Worm (Caenorhabditis elegans) whole organism, young adult: Measurements from ENCODE around the gene T27F7.12.

Experiments used
- B0336.3 ChIP-seq: fragments of 200-800 bp; sonication (Bioruptor generic); IDR thresholded peaks from 2 replicates; pipeline ENCODE4 v1.3.6; 2022; ENCODE audit warnings: missing genetic modification characterization, missing compliant biosample characterization
- F10E7.11 ChIP-seq: sonication (generic microtip); optimal IDR thresholded peaks from 2 replicates; lab custom pipeline; 2017; ENCODE audit warnings: mild to moderate bottlenecking, missing genetic modification characterization, moderate library complexity, missing compliant biosample characterization
- F37B4.10 ChIP-seq: fragments of 200-800 bp; sonication (Bioruptor generic); IDR thresholded peaks from 2 replicates; pipeline ENCODE4 v1.3.6; 2022; ENCODE audit warnings: missing genetic modification characterization, missing compliant biosample characterization
- F39B2.1 ChIP-seq: fragments of 200-800 bp; sonication (Bioruptor generic); IDR thresholded peaks from 2 replicates; pipeline ENCODE4 v1.3.6; 2022; ENCODE audit warnings: missing genetic modification reagents, missing genetic modification characterization, missing compliant biosample characterization
- F49E8.2 ChIP-seq: sonication (generic microtip); optimal IDR thresholded peaks from 3 replicates; lab custom pipeline; 2017; ENCODE audit warnings: missing genetic modification characterization, mild to moderate bottlenecking, missing compliant biosample characterization, antibody characterized with exemption, moderate library complexity; ENCODE audit not compliant: insufficient read depth
- T26A5.8 ChIP-seq: sonication (generic microtip); optimal IDR thresholded peaks from 2 replicates; lab custom pipeline; 2016; ENCODE audit warnings: missing genetic modification characterization, missing compliant biosample characterization
- Y53G8AR.9 ChIP-seq: fragments of 200-800 bp; sonication (Bioruptor generic); conservative IDR thresholded peaks from 2 replicates; pipeline ENCODE4 v1.3.6; 2022; ENCODE audit warnings: missing genetic modification reagents, missing genetic modification characterization, missing compliant biosample characterization
- Y56A3A.18 ChIP-seq: fragments of 200-800 bp; sonication (Bioruptor generic); IDR thresholded peaks from 2 replicates; pipeline ENCODE4 v1.3.6; 2022; ENCODE audit warnings: missing genetic modification reagents, missing genetic modification characterization, missing compliant biosample characterization
- Y95B8A.8 ChIP-seq: fragments of 200-800 bp; sonication (Bioruptor generic); IDR thresholded peaks from 2 replicates; pipeline ENCODE4 v1.3.6; 2022; ENCODE audit warnings: missing genetic modification reagents, missing genetic modification characterization, missing compliant biosample characterization
- ZK185.1 ChIP-seq: sonication (generic microtip); optimal IDR thresholded peaks from 2 replicates; lab custom pipeline; 2016; ENCODE audit warnings: mild to moderate bottlenecking, missing genetic modification characterization, missing compliant biosample characterization; ENCODE audit not compliant: poor library complexity, severe bottlenecking
- aptf-2 ChIP-seq: fragments of 200-800 bp; sonication (Bioruptor generic); conservative IDR thresholded peaks from 2 replicates; pipeline ENCODE4 v1.3.6; 2022; ENCODE audit warnings: missing genetic modification reagents, missing genetic modification characterization, missing compliant biosample characterization
- attf-5 ChIP-seq: fragments of 200-800 bp; sonication (Bioruptor generic); optimal IDR thresholded peaks from 2 replicates; lab custom pipeline; 2018; ENCODE audit warnings: mild to moderate bottlenecking, missing genetic modification characterization, missing compliant biosample characterization
- ccch-3 ChIP-seq: fragments of 200-800 bp; sonication (Bioruptor generic); optimal IDR thresholded peaks from 2 replicates; lab custom pipeline; 2018; ENCODE audit warnings: mild to moderate bottlenecking, missing genetic modification characterization, missing compliant biosample characterization
- ceh-100 ChIP-seq: fragments of 200-800 bp; sonication (Bioruptor generic); IDR thresholded peaks from 2 replicates; pipeline ENCODE4 v1.3.6; 2022; ENCODE audit warnings: missing genetic modification reagents, missing genetic modification characterization, missing compliant biosample characterization
- ceh-27 ChIP-seq: fragments of 200-800 bp; sonication (Bioruptor generic); optimal IDR thresholded peaks from 2 replicates; lab custom pipeline; 2018; ENCODE audit warnings: mild to moderate bottlenecking, missing genetic modification characterization, moderate library complexity, missing compliant biosample characterization
- ceh-91 ChIP-seq: fragments of 200-800 bp; sonication (Bioruptor generic); IDR thresholded peaks from 2 replicates; pipeline ENCODE4 v1.3.6; 2022; ENCODE audit warnings: missing genetic modification reagents, missing genetic modification characterization, missing compliant biosample characterization
- chd-7 ChIP-seq: sonication (generic microtip); optimal IDR thresholded peaks from 2 replicates; lab custom pipeline; 2016; ENCODE audit warnings: mild to moderate bottlenecking, missing genetic modification characterization, moderate library complexity, missing compliant biosample characterization
- efl-1 ChIP-seq: fragments of 150-350 bp; optimal IDR thresholded peaks from 2 replicates; lab custom pipeline; 2014; ENCODE audit warnings: missing biosample characterization, missing genetic modification reagents, missing genetic modification characterization
- ekl-4 ChIP-seq: fragments of 200-800 bp; sonication (Bioruptor generic); IDR thresholded peaks from 2 replicates; pipeline ENCODE4 v1.3.6; 2022; ENCODE audit warnings: missing genetic modification reagents, missing genetic modification characterization, missing compliant biosample characterization
- ets-4 ChIP-seq: fragments of 200-800 bp; sonication (Bioruptor generic); optimal IDR thresholded peaks from 2 replicates; lab custom pipeline; 2018; ENCODE audit warnings: mild to moderate bottlenecking, missing genetic modification characterization, missing compliant biosample characterization
- him-1 ChIP-seq: sonication (generic microtip); optimal IDR thresholded peaks from 2 replicates; lab custom pipeline; 2016; ENCODE audit warnings: missing genotype, missing genetic modification reagents, missing genetic modification characterization, missing compliant biosample characterization
- hlh-12 ChIP-seq: sonication (generic microtip); optimal IDR thresholded peaks from 2 replicates; lab custom pipeline; 2016; ENCODE audit warnings: missing genetic modification characterization, missing compliant biosample characterization
- hlh-26 ChIP-seq: fragments of 200-800 bp; sonication (Bioruptor generic); conservative IDR thresholded peaks from 2 replicates; pipeline ENCODE4 v1.3.6; 2022; ENCODE audit warnings: missing genetic modification reagents, missing genetic modification characterization, missing compliant biosample characterization
- hmg-1.2 ChIP-seq: fragments of 200-800 bp; sonication (Bioruptor generic); IDR thresholded peaks from 2 replicates; pipeline ENCODE4 v1.3.6; 2022; ENCODE audit warnings: missing genetic modification reagents, missing genetic modification characterization, missing compliant biosample characterization
- let-526 ChIP-seq: fragments of 200-800 bp; sonication (Bioruptor generic); IDR thresholded peaks from 2 replicates; pipeline ENCODE4 v1.3.6; 2022; ENCODE audit warnings: missing genetic modification reagents, missing genetic modification characterization, missing compliant biosample characterization
- let-607 ChIP-seq, 2 experiments: fragments of 200-800 bp in 1 of 2; sonication (Bioruptor generic) in 1 of 2; sonication (generic microtip) in 1 of 2; optimal IDR thresholded peaks; 2 replicates each; lab custom pipeline; 2016 to 2018; ENCODE audit warnings: mild to moderate bottlenecking in 2 of 2, missing compliant biosample characterization in 2 of 2, missing genetic modification characterization in 2 of 2, moderate library complexity in 2 of 2, missing genotype in 1 of 2
- lin-54 ChIP-seq: fragments of 200-800 bp; sonication (Bioruptor generic); optimal IDR thresholded peaks from 2 replicates; lab custom pipeline; 2018; ENCODE audit warnings: mild to moderate bottlenecking, missing genetic modification characterization, missing compliant biosample characterization
- lir-1 ChIP-seq: fragments of 200-800 bp; sonication (Bioruptor generic); conservative IDR thresholded peaks from 2 replicates; pipeline ENCODE4 v1.3.6; 2022; ENCODE audit warnings: missing genetic modification reagents, missing genetic modification characterization, missing compliant biosample characterization
- madf-10 ChIP-seq: sonication (generic microtip); optimal IDR thresholded peaks from 2 replicates; lab custom pipeline; 2016; ENCODE audit warnings: mild to moderate bottlenecking, missing genetic modification characterization, missing compliant biosample characterization
- madf-3 ChIP-seq: fragments of 200-800 bp; sonication (Bioruptor generic); IDR thresholded peaks from 2 replicates; pipeline ENCODE4 v1.3.6; 2022; ENCODE audit warnings: missing genetic modification reagents, missing genetic modification characterization, missing compliant biosample characterization
- mcd-1 ChIP-seq: fragments of 200-800 bp; sonication (Bioruptor generic); IDR thresholded peaks from 2 replicates; pipeline ENCODE4 v1.3.6; 2022; ENCODE audit warnings: missing genetic modification reagents, missing genetic modification characterization, missing compliant biosample characterization
- mel-28 ChIP-seq: sonication (generic microtip); optimal IDR thresholded peaks from 2 replicates; lab custom pipeline; 2016; ENCODE audit warnings: borderline replicate concordance, mild to moderate bottlenecking, missing genetic modification characterization, missing compliant biosample characterization
- nfya-1 ChIP-seq: sonication (generic microtip); optimal IDR thresholded peaks from 2 replicates; lab custom pipeline; 2017; ENCODE audit warnings: antibody characterized with exemption, missing compliant biosample characterization, missing genetic modification characterization, borderline replicate concordance; ENCODE audit not compliant: insufficient read depth
- nfya-2 ChIP-seq: fragments of 200-800 bp; sonication (Bioruptor generic); IDR thresholded peaks from 2 replicates; pipeline ENCODE4 v1.3.6; 2022; ENCODE audit warnings: missing genetic modification reagents, missing genetic modification characterization, missing compliant biosample characterization
- nfyb-1 ChIP-seq: fragments of 200-800 bp; sonication (Bioruptor generic); IDR thresholded peaks from 2 replicates; pipeline ENCODE4 v1.3.6; 2022; ENCODE audit warnings: missing genetic modification reagents, missing genetic modification characterization, missing compliant biosample characterization
- nhr-90 ChIP-seq: sonication (generic microtip); optimal IDR thresholded peaks from 2 replicates; lab custom pipeline; 2016; ENCODE audit warnings: missing genotype, mild to moderate bottlenecking, missing genetic modification characterization, missing compliant biosample characterization
- rec-8 ChIP-seq, 2 experiments: sonication (generic microtip); optimal IDR thresholded peaks; 2 replicates each; lab custom pipeline; 2016; ENCODE audit warnings: mild to moderate bottlenecking in 2 of 2, missing genetic modification characterization in 2 of 2, missing genetic modification reagents in 2 of 2, missing genotype in 2 of 2, missing biosample characterization in 1 of 2, missing compliant biosample characterization in 1 of 2, moderate library complexity in 1 of 2
- rpc-1 ChIP-seq, 2 experiments: fragments of 150-350 bp in 1 of 2; sonication (generic microtip) in 1 of 2; optimal IDR thresholded peaks; 2 replicates each; lab custom pipeline; 2014 to 2018; ENCODE audit warnings: missing biosample characterization in 1 of 2, missing genetic modification characterization in 1 of 2, missing genetic modification reagents in 1 of 2, missing genotype in 1 of 2
- sdz-38 ChIP-seq: sonication (generic microtip); optimal IDR thresholded peaks from 2 replicates; lab custom pipeline; 2016; ENCODE audit warnings: missing genotype, missing genetic modification characterization, missing compliant biosample characterization
- sea-2 ChIP-seq: fragments of 200-800 bp; sonication (Bioruptor generic); IDR thresholded peaks from 2 replicates; pipeline ENCODE4 v1.3.6; 2022; ENCODE audit warnings: missing genetic modification characterization, missing compliant biosample characterization
- snpc-3.4 ChIP-seq: sonication (generic microtip); optimal IDR thresholded peaks from 2 replicates; lab custom pipeline; 2017; ENCODE audit warnings: missing genetic modification characterization, mild to moderate bottlenecking, missing compliant biosample characterization, antibody characterized with exemption, moderate library complexity, missing genotype, missing genetic modification reagents
- tbx-9 ChIP-seq: sonication (generic microtip); optimal IDR thresholded peaks from 2 replicates; lab custom pipeline; 2016; ENCODE audit warnings: borderline replicate concordance, missing genetic modification characterization, inconsistent platforms, missing compliant biosample characterization
- unc-130 ChIP-seq: sonication (generic microtip); optimal IDR thresholded peaks from 2 replicates; lab custom pipeline; 2016; ENCODE audit warnings: missing genetic modification reagents, missing genetic modification characterization, missing compliant biosample characterization
- unc-62 ChIP-seq: fragments of 150-350 bp; optimal IDR thresholded peaks from 2 replicates; lab custom pipeline; 2014; ENCODE audit warnings: missing biosample characterization, missing genetic modification reagents, missing genetic modification characterization
- zim-3 ChIP-seq: sonication (generic microtip); optimal IDR thresholded peaks from 2 replicates; lab custom pipeline; 2017; ENCODE audit warnings: mild to moderate bottlenecking, missing genetic modification characterization, moderate library complexity, missing compliant biosample characterization
- ztf-22 ChIP-seq: fragments of 200-800 bp; sonication (Bioruptor generic); optimal IDR thresholded peaks from 2 replicates; lab custom pipeline; 2018; ENCODE audit warnings: mild to moderate bottlenecking, missing genetic modification characterization, moderate library complexity, missing compliant biosample characterization
- ztf-6 ChIP-seq: fragments of 200-800 bp; sonication (Bioruptor generic); IDR thresholded peaks from 2 replicates; pipeline ENCODE4 v1.3.6; 2022; ENCODE audit warnings: missing genetic modification reagents, missing genetic modification characterization, missing compliant biosample characterization

The T27F7.12 gene

ce11 chrII:4993530-4994192, 3.8 kb downstream of the T27F7.12 start, which contains the start of the genes eif-1 and vps-24 (continued):
- TF ChIP-seq ccch-3 (GFP tag; lab: Kevin White, UChicago) (no peak), sea-2 (GFP tag; lab: Robert Waterston, UW) (no peak), madf-10 (tag; lab: Kevin White, UChicago) (no peak), Y53G8AR.9 (GFP tag; lab: Robert Waterston, UW) (no peak), ztf-6 (GFP tag; lab: Robert Waterston, UW) (no peak; the same call in 1 of the 2 replicates), hlh-26 (no peak), nhr-90 (tag; lab: Kevin White, UChicago) (no peak), hlh-12 (tag; lab: Kevin White, UChicago) (no peak), let-526 (GFP tag; lab: Robert Waterston, UW) (no peak), F49E8.2 (no peak), unc-62 (GFP tag; lab: Kevin White, UChicago) (no peak), mcd-1 (GFP tag; lab: Robert Waterston, UW) (peak; percentile 42; the same call in 1 of the 2 replicates), efl-1 (no peak), lin-54 (peak; percentile 5), ets-4 (GFP tag; lab: Kevin White, UChicago) (no peak), aptf-2 (no peak), hmg-1.2 (GFP tag; lab: Robert Waterston, UW) (no peak), mel-28 (tag; lab: Kevin White, UChicago) (no peak), lir-1 (GFP tag; lab: Robert Waterston, UW) (no peak), F37B4.10 (GFP tag; lab: Robert Waterston, UW) (no peak), madf-3 (no peak), nfya-2 (no peak), Y56A3A.18 (GFP tag; lab: Robert Waterston, UW) (no peak), tbx-9 (tag; lab: Kevin White, UChicago) (no peak), rec-8 (tag; optimal IDR thresholded peaks at IDR 0.05; lab: Kevin White, UChicago) (no peak), rpc-1 (optimal IDR thresholded peaks at IDR 0.05; lab: Kevin White, UChicago) (no peak), rpc-1 (tag; optimal IDR thresholded peaks at IDR 0.05; lab: Kevin White, UChicago) (no peak), ceh-27 (GFP tag; lab: Kevin White, UChicago) (no peak), snpc-3.4 (tag; lab: Kevin White, UChicago) (peak; percentile 17), attf-5 (GFP tag; lab: Kevin White, UChicago) (peak; percentile 75), ceh-100 (peak; percentile 18; the same call in 1 of the 2 replicates), ceh-91 (GFP tag; lab: Robert Waterston, UW) (no peak), T26A5.8 (tag; lab: Kevin White, UChicago) (no peak), ztf-22 (GFP tag; lab: Kevin White, UChicago) (no peak), ZK185.1 (tag; lab: Kevin White, UChicago) (no peak), nfya-1 (tag; lab: Kevin White, UChicago) (no peak), F39B2.1 (no peak), B0336.3 (GFP tag; lab: Robert Waterston, UW) (no peak), sdz-38 (tag; lab: Kevin White, UChicago) (no peak), Y95B8A.8 (GFP tag; lab: Robert Waterston, UW) (no peak), nfyb-1 (GFP tag; lab: Robert Waterston, UW) (no peak), let-607 (tag; optimal IDR thresholded peaks at IDR 0.05; lab: Kevin White, UChicago) (no peak), him-1 (tag; lab: Kevin White, UChicago) (no peak), ekl-4 (GFP tag; lab: Robert Waterston, UW) (no peak), zim-3 (tag; lab: Kevin White, UChicago) (no peak), F10E7.11 (no peak), chd-7 (tag; lab: Kevin White, UChicago) (no peak), unc-130 (GFP tag; lab: Kevin White, UChicago) (peak; percentile 7)
